Fruit fly (Drosophila melanogaster) whole organism, embryonic: ENCODE measurements around the gene Liprin-alpha.

Source experiments
- CG14050 ChIP-seq: fragments of 200-800 bp; sonication (Bioruptor generic); IDR thresholded peaks from 3 replicates; pipeline ENCODE4 v1.3.6; 2022; ENCODE audit warnings: missing biosample characterization, missing genetic modification characterization
- CG1529 ChIP-seq: fragments of 200-800 bp; sonication (Bioruptor generic); optimal IDR thresholded peaks from 3 replicates; lab custom pipeline; 2018; ENCODE audit warnings: missing biosample characterization, missing genetic modification characterization
- CG16863 ChIP-seq: fragments of 200-800 bp; sonication (Bioruptor generic); optimal IDR thresholded peaks from 3 replicates; lab custom pipeline; 2016; ENCODE audit warnings: missing biosample characterization, missing genetic modification characterization
- CG4617 ChIP-seq: fragments of 200-800 bp; sonication (Bioruptor generic); optimal IDR thresholded peaks from 3 replicates; lab custom pipeline; 2016; ENCODE audit warnings: missing biosample characterization, missing genetic modification characterization, borderline replicate concordance
- CG8478 ChIP-seq: fragments of >200 bp; optimal IDR thresholded peaks from 2 replicates; lab custom pipeline; 2018
- Dll ChIP-seq: fragments of 200-800 bp; sonication (Bioruptor generic); IDR thresholded peaks from 4 replicates; pipeline ENCODE4 v1.3.6; 2022; ENCODE audit warnings: missing biosample characterization, missing genetic modification characterization; ENCODE audit not compliant: partially characterized antibody
- HHEX ChIP-seq: fragments of 200-800 bp; sonication (Bioruptor generic); optimal IDR thresholded peaks from 3 replicates; lab custom pipeline; 2017; ENCODE audit warnings: missing biosample characterization, mild to moderate bottlenecking, missing genetic modification characterization, missing genetic modification reagents
- Nf-YB ChIP-seq: fragments of 200-800 bp; sonication (Bioruptor generic); optimal IDR thresholded peaks from 3 replicates; lab custom pipeline; 2019; ENCODE audit warnings: missing biosample characterization, mild to moderate bottlenecking, missing genetic modification characterization, moderate library complexity
- Ptx1 ChIP-seq: fragments of 200-800 bp; sonication (Bioruptor generic); IDR thresholded peaks from 2 replicates; pipeline ENCODE4 v1.3.6; 2022; ENCODE audit warnings: missing biosample characterization, missing genetic modification characterization
- br ChIP-seq: fragments of >200 bp; optimal IDR thresholded peaks from 2 replicates; lab custom pipeline; 2017
- stc ChIP-seq: fragments of 200-800 bp; sonication (Bioruptor generic); IDR thresholded peaks from 2 replicates; pipeline ENCODE4 v1.3.6; 2022; ENCODE audit warnings: missing biosample characterization, missing genetic modification characterization
- tin ChIP-seq: fragments of 200-800 bp; sonication (Bioruptor generic); optimal IDR thresholded peaks from 3 replicates; lab custom pipeline; 2016; ENCODE audit warnings: missing biosample characterization, missing genetic modification characterization
- trem ChIP-seq: fragments of 200-800 bp; optimal IDR thresholded peaks from 3 replicates; lab custom pipeline; 2019; ENCODE audit warnings: missing biosample characterization, mild to moderate bottlenecking, missing genetic modification characterization, moderate library complexity

DNA sequence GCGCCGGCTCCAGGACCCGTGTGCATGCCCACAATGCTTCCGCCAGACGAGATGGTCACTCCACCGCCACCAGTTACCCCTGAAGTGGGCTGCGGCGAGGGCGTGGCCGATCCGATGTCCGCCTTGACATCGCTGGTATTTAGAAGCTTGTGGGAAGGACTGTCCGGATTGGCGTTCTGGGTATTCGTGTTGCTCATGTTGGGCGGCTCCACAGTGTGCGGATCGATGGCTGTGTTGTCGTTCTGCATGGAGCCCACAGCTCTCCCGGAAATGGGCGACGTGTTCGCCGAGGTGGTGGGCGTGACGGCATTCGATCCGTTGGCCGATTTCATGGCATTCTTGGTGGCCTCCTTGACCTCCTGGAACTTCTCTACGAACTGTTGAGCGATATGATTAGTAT is 2.0 kb upstream of the Liprin-alpha start:
- TF ChIP-seq stc (GFP tag; lab: Robert Waterston, UW) (no peak), Ptx1 (GFP tag; lab: Robert Waterston, UW) (no peak), Dll (GFP tag; lab: Robert Waterston, UW) (no peak), CG8478 (lab: Kevin White, UChicago) (no peak), CG16863 (GFP tag; lab: Kevin White, UChicago) (no peak), CG14050 (GFP tag; lab: Robert Waterston, UW) (no peak), br (lab: Kevin White, UChicago) (no peak), tin (GFP tag; lab: Kevin White, UChicago) (no peak), trem (no peak), Nf-YB (no peak), CG1529 (GFP tag; lab: Kevin White, UChicago) (no peak), HHEX (GFP tag; lab: Kevin White, UChicago) (no peak), CG4617 (GFP tag; lab: Kevin White, UChicago) (no peak)
